Fruit fly (Drosophila melanogaster) whole organism, wandering third instar larva: ENCODE measurements around the gene Blos2.
A peak's percentile ranks its signal among the peaks of the same experiment; 100 is the strongest.

Experiments used
- Abd-B ChIP-seq: fragments of >200 bp; optimal IDR thresholded peaks from 2 replicates; lab custom pipeline; 2017; ENCODE audit warnings: missing biosample characterization, missing genetic modification characterization
- Jra ChIP-seq: sonication (Bioruptor generic); optimal IDR thresholded peaks from 2 replicates; lab custom pipeline; 2016; ENCODE audit warnings: missing biosample characterization, missing genetic modification characterization
- Myc ChIP-seq: fragments of >200 bp; optimal IDR thresholded peaks from 2 replicates; lab custom pipeline; 2017
- OdsH ChIP-seq: fragments of 200-800 bp; sonication (Bioruptor generic); optimal IDR thresholded peaks from 2 replicates; lab custom pipeline; 2016; ENCODE audit warnings: missing biosample characterization, mild to moderate bottlenecking, missing genetic modification characterization
- Rel ChIP-seq, 2 experiments: fragments of 200-800 bp; sonication (Bioruptor generic) in 1 of 2; optimal IDR thresholded peaks; 2 replicates in 1 of 2; 3 replicates in 1 of 2; lab custom pipeline; 2016 to 2019; ENCODE audit warnings: mild to moderate bottlenecking in 2 of 2, missing biosample characterization in 2 of 2, missing genetic modification characterization in 2 of 2, moderate library complexity in 1 of 2
- dmrt93B ChIP-seq: fragments of 200-800 bp; sonication (Bioruptor generic); optimal IDR thresholded peaks from 2 replicates; lab custom pipeline; 2018; ENCODE audit warnings: missing biosample characterization, mild to moderate bottlenecking, missing genetic modification characterization
- pan ChIP-seq: fragments of >200 bp; optimal IDR thresholded peaks from 2 replicates; lab custom pipeline; 2017
- psq ChIP-seq: fragments of 200-800 bp; sonication (Bioruptor generic); optimal IDR thresholded peaks from 3 replicates; lab custom pipeline; 2017; ENCODE audit warnings: missing biosample characterization, mild to moderate bottlenecking, missing genetic modification characterization, moderate library complexity
- sv ChIP-seq: fragments of 200-800 bp; sonication (Bioruptor generic); optimal IDR thresholded peaks from 3 replicates; lab custom pipeline; 2016; ENCODE audit warnings: missing biosample characterization, missing genetic modification characterization
- usp ChIP-seq: fragments of >200 bp; optimal IDR thresholded peaks from 2 replicates; lab custom pipeline; 2017; ENCODE audit warnings: missing biosample characterization, missing genetic modification characterization

DNA sequence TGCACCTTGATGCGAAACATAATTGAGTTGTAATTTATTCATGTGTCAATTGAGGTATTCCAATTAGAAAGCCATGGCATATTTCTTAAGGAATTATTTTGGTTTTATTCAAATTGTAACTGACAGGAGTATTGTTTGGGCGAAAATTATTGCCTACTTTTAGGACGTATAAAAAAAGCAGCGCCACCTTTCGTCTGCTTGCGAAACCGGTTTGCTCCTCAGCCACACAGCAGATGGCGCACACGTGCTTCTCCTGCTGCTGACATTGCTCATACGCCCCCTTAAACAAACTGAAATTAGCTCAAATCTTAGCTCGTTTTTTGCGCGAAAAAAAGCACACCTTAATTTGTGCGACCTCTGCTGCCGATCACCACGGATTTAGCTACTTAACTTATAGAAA is 13.5 kb upstream of the Blos2 start:
- TF ChIP-seq Jra (GFP tag; lab: Kevin White, UChicago) (no peak), sv (GFP tag; lab: Kevin White, UChicago) (peak; percentile 24), pan (lab: Kevin White, UChicago) (no peak), psq (GFP tag; lab: Kevin White, UChicago) (peak; percentile 28), Abd-B (GFP tag; lab: Kevin White, UChicago) (no peak), OdsH (GFP tag; lab: Kevin White, UChicago) (peak; percentile 60), usp (GFP tag; lab: Kevin White, UChicago) (no peak), Rel (GFP tag; optimal IDR thresholded peaks at IDR 0.05; lab: Kevin White, UChicago) (no peak), Rel (tag; optimal IDR thresholded peaks at IDR 0.05; lab: Kevin White, UChicago) (no peak), Myc (peak; percentile 92), dmrt93B (peak; percentile 21)
